Worm (Caenorhabditis elegans) whole organism, dauer: ENCODE measurements around the gene C41G6.12.
"Not testable (repeated sequence)": the region's sequence is repeated elsewhere in the genome, so short reads cannot be mapped to it uniquely, and the experiment has no call there.

ENCODE experiments used
- unc-62 ChIP-seq: sonication (generic microtip); optimal IDR thresholded peaks from 2 replicates; lab custom pipeline; 2017; ENCODE audit warnings: missing biosample characterization, missing genetic modification reagents, missing genetic modification characterization

Gene C41G6.12

DNA sequence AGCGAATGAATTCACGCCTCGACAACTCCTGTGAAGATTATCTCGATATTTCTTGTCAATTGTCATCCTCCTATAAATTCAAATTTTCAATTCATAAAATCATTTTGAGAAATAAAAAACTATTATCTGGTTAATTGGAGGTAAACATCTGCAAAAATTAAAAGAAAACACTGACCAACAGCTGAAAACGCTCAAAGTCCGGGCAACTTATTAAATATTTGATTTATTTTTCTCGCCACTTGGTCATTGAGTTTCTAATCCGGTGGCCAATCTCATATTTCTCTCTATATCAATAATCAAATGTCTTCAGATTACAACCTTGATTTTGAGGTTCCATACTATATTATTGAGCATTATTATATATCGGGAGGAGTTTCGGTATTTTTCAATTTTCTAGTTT lies 4.3 kb upstream of the C41G6.12 start, which contains the start of gene sri-24:
TSS of gene sri-24 (plus strand) at position 301 of the 400 bp plus-strand sequence.
- not testable (repeated sequence) for TF ChIP-seq unc-62

DNA sequence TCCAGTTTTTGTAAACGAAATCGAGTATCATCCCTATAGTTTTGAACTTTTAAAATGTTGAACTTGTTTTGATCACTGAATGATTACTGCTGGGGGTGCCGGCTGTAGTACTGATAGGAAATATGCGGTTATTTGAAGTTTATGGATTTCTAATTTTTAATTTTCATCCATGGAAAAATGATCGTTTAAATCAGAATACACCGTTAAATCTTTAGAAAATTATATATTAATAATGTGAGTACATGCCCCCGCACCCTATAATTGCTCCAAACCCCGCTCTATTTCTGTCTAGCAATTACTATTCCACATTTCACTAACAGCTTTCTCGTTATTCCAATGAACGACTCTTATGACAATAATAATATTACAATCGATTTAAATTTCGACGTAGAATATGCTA lies 7.8 kb downstream of the C41G6.12 start, which contains the start of gene Y75B12B.10:
TSS of gene Y75B12B.10 (plus strand) at position 301 of the 400 bp plus-strand sequence.
- TF ChIP-seq unc-62, result no peak

DNA sequence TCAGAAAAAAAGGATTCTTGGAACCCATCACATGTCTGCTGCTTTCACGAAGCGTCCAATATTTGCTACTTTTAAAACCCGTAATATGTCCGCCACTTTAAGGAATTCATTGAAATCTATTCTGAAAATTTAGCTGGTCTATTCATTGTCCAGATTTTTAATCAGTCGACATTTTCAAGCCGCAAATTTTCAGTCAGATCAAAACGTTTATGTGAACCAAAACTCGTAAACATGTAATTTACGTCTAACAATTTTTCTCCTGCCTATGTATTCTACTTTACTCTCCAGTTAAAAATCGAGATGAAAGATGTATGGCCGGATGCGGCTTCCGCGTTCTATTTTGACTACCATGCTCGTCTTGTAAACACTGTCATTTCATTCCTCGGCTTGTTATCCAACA lies 9.6 kb downstream of the C41G6.12 start, which contains the start of gene srw-1:
TSS of gene srw-1 (plus strand) at position 301 of the 400 bp plus-strand sequence.
- no peak for TF ChIP-seq unc-62

DNA sequence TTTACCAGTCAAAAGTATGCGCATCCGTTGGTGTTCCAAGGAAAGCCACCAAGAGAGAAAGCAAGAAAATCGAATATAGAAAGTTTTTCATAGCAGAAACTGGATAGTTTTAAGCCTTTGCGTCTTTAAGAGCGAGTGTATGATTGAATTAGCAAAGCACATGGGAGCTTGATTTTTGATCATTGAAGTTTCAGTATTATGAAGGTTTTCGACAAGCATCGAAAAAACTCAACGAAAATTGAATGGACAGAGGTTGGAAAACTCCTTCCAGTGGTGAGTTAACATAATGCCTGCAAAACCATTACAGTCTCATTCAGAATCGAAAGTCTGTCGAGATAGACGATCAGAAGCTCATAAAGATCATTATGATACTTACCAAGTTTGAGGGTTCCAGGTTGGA lies 13.7 kb downstream of the C41G6.12 start, which contains the start of gene Y75B12B.13:
TSS of gene Y75B12B.13 (minus strand) at position 101 of the 400 bp plus-strand sequence.
- TF ChIP-seq unc-62, result no peak

DNA sequence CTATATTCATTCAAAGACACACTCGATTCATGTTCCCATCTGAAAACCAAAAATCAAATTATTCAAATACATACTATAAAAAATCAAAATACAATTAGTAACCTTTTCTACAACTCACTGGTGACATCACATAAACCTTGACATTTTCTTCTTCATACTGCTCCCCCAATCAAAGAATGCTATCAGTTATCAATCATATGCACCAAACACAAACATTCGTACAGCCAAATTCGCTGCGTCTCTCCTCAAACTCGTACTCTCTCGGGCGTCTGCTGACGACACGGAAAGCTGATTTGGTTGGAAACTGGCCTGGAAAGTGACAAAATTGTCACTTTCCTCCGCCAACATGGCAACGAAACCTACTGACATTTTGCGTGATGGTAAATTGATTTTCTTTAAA lies 15.2 kb downstream of the C41G6.12 start, which contains the start of gene plc-2:
TSS of gene plc-2 (plus strand) at position 196 of the 400 bp plus-strand sequence.
- TF ChIP-seq unc-62, result no peak

DNA sequence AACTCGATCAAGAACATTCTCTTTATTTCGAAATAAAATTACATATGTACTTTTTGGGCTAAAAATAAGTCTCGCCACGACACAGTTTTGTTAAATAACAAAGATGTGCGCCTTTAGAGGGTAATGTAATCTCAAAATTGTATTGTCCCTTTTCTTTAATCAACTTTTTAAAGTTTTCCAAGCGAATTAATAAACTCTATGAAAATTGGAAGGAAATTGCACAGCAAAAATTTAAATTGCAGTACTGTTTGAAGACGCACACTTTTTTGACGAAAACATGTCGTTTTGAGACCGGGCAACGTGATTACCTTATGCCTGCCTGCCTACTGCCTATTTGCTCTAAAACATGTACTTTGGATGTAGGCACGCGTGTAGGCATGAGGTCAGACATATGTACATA lies 15.6 kb downstream of the C41G6.12 start:
- no peak for TF ChIP-seq unc-62

DNA sequence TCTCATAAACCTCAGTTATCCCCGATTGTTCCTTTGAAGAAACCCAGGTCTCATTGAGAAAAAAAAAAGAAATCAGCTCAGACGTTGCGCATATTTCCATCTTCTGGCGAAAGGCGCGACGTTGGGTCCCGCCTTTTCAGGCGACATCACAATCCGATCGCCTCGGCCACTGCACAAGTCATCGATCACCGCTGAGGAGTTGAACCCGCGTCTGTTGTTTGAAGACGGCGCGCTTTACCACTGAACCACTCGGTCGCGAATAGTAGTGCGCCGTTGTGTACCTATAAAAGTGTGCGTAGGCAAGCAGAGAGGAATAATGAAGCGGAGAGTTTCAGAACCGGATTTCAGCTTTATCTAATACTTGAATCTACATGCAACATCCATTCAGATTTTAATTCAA lies 16.7 kb downstream of the C41G6.12 start, which contains the start of gene Y75B12B.11:
TSS of gene Y75B12B.11 (plus strand) at position 394 of the 400 bp plus-strand sequence.
- no peak for TF ChIP-seq unc-62

DNA sequence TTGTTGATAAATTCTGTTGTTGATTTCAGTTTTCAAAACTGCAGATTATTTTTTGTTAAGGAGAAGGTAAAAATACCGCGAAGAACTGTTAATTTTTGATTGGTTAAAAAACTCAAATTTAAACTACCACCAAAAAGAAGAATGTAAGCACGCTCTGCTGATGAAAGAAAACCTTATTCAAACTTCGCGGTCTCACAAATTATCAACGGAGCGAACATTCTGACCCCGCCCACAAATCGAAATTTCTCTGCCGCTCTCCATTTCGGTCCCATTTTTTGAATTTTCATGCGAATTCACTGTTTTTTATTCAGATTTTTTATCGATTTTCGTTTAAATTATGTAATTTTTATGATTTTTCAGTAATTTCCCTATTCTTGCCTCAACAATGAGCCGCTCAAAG lies 18.0 kb downstream of the C41G6.12 start, which contains the start of gene cyn-3:
TSS of gene cyn-3 (plus strand) at position 361 of the 400 bp plus-strand sequence.
- no peak for TF ChIP-seq unc-62

DNA sequence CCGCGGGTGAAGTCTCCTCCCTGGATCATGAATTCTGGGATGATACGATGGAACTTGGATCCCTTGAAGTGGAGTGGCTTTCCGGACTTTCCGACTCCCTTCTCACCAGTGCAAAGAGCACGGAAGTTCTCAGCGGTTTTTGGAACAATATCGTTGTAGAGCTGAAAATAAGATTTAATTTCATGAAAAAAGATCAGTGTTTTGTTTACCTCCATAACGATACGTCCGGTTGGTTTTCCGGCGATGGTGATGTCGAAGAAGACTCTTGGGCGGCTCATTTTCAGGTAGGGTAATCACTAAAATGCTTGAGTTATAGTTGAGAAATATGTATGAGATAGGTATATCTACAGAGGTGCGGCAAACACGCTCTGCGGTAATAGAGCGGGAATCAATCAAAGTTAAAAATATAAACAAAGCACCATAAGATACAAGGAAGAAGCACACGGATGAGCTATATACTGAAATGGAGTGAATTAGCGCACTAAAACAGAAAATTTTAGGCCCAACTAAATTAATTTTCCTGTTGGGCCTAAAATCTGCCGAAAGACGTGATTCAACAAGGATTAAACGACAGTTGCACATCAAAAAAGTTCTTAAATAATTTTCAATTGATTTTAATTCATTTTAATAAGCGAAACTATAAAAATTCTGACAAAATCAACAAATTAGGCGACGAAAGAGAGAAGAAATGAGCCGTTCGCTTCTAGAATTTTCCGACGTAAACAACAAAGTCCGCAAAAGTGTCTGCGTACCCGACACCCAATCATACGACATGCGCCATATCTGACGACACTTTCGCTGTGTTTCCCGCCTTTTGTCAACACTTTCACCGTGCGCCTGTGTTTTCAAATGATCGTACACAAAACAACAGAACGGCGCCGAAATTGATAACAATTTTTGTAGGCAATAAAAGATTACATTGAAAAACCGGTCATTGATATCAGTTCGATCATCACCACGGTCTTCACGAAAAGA lies 20.2 kb downstream of the C41G6.12 start, which contains the start of the genes cyn-7 and bath-36:
TSS of gene cyn-7 (minus strand) at position 296 of the 975 bp plus-strand sequence.
TSS of gene bath-36 (plus strand) at position 806 of the 975 bp plus-strand sequence.
- TF ChIP-seq unc-62, result no peak

DNA sequence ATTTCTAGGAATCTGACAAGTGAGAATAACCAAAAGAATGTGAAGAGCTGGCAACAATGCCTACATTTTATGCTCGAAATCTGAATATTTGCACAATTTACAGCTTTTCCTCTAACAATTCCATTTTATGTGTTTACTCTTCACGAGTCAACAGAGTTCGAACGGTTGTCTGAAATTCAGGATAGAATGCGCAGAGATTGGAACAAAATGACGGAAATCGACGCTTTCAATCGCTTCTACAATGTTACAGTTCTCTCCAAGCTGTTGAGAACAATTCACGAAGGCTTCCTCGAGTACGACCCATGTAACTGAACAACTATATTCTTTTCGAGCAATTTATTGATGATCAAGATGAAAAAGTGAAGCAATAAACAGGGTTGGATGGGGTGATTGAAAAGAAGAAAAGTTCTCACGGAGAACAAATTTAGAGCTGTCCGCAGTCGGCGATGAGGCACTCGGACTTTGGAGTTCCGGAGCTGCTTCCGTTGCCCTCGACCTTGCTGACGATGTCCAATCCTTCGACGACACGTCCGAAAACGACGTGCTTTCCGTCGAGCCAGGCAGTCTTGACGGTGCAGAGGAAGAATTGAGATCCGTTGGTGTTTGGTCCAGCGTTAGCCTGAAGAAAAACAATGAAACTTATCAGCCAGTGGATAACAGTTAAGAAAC lies 21.2 kb downstream of the C41G6.12 start, which contains the start of gene Y75B12B.3:
TSS of gene Y75B12B.3 (minus strand) at position 21 of the 669 bp plus-strand sequence.
- no peak for TF ChIP-seq unc-62

DNA sequence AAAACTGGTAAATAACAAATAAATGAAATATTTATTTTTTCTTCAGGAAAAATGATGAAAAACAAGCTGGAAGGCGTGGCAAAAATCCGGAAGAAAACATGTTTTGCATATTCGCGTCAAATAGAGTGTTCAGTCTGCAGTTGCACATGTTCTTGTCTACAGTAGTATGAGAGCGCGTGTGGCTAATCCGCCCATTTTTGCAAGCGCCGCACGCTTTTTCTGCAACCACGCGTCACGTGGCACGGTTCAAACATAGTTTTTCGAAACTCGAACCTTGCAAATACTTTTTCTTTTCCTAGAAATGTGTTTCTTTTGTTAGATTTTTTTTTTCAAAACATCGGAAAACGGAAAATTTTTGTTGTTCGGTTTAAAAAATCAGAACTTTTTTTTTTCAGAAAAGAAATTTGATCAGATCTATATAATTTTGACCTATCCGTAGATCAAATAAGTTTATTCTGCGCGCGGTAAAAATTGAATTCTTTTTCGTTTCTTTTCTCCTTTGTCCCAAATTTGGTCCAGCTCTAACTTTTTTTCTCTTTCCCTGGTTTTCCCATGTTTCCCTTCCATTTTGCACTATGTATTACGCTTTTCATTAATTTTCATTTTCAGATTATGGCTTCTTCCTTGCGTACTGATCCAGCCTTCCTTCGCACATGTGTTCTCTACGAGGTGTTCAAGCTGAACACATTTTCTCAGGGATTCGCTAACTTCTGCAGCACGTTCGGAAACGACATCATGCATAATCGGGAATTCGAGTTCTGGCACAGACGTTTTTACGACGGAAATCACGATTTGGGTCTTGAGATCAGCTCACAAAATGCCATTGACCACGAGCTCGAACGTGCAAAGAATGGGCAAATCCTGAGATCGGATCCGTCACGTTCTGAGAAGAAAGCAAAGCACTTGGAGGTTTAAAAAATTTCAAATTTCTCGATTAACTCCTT lies 23.2 kb downstream of the C41G6.12 start, which contains the start of gene Y75B12B.1:
TSS of gene Y75B12B.1 (plus strand) at position 603 of the 944 bp plus-strand sequence.
- no peak for TF ChIP-seq unc-62

DNA sequence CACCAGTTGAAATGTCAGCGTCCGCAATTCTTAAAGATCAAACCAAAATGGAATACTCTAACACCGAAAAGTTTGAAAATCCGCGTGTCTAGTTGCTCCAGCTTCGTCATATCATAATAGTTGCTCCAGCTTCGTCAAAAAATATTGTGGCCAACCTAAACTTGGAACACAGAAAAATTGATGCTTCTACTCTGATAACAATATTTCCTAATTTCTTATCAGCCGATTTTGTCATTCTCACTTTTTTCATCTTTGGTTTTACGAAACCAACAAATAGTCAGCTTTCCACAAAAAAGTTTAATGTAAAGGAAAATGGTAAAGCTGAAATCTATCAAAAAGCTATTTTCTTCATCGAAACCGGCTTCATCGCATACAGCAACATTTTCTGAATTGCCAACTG lies 25.2 kb downstream of the C41G6.12 start, which contains the start of gene fbxa-84:
TSS of gene fbxa-84 (plus strand) at position 34 of the 400 bp plus-strand sequence.
- no peak for TF ChIP-seq unc-62

DNA sequence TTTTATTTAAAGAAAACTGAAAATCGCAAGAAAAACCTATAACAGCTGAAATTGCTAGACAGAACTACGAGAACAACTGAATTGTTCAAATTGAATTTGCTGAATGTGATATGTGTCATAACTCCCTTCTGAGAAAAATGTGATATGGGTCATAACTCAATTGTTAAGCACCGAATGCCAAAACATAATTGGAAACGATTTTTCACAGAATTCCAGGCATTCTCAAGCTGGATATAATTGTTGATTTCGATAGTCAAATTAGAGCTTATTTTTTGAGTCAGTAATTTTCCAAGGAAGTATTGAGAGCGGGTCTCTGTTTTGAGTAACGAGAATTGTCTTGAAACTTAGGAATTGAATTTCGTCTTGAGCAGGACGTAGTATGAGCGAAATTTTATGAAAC lies 25.7 kb downstream of the C41G6.12 start:
- TF ChIP-seq unc-62, result no peak

DNA sequence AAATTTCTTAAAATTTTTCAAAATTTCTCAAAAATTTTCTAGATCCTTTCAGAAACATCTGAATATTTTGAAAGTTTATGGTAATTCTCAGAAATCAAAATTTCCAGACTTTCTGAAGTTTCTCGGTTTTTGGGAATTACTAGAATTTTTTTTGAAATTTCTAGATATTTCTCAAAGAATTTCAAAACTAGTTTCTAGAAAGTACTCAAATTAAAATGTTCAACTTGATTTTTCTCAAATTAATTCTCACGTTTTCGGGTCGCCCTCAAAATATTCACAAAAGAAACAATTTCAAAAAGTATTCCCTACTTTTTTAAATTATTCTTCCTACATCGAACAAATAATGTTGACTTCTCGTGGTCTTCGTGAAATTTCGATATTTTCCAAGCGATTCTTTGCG lies 27.8 kb downstream of the C41G6.12 start, which contains the start of gene T09F5.10:
TSS of gene T09F5.10 (plus strand) at position 301 of the 400 bp plus-strand sequence.
- no peak for TF ChIP-seq unc-62

DNA sequence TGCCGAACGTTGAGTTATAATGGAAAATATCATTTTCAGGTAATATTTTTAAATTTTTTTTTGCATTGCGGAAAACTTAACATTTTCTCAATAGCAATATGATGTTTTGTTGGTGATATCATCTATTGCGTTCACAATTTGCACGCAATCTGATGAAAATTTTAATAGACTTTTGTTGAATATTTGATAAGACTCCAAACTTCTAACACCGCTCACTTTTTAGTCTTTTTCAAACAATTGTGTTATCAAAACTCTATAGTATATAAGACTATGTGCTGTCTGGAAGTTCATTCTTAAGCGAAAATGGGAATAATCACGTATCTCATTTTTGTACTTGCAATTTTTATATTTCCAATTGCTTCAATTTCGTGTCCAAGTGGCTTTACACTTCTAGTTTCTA lies 32.1 kb downstream of the C41G6.12 start, which contains the start of gene clec-47:
TSS of gene clec-47 (plus strand) at position 301 of the 400 bp plus-strand sequence.
- no peak for TF ChIP-seq unc-62
